Fruit fly (Drosophila melanogaster) whole organism, embryonic: ENCODE results near the gene CG4456.

Experiments used
- Aef1 ChIP-seq: fragments of 200-800 bp; sonication (Bioruptor generic); IDR thresholded peaks from 3 replicates; pipeline ENCODE4 v1.3.6; 2022; ENCODE audit warnings: missing biosample characterization, missing genetic modification characterization
- Atf3 ChIP-seq: fragments of 200-800 bp; sonication (Bioruptor generic); optimal IDR thresholded peaks from 3 replicates; lab custom pipeline; 2016; ENCODE audit warnings: missing biosample characterization, missing genetic modification characterization
- Awh ChIP-seq: fragments of 200-800 bp; sonication (Bioruptor generic); IDR thresholded peaks from 2 replicates; pipeline ENCODE4, ENCODE4 v1.3.6; 2022; ENCODE audit warnings: missing biosample characterization, missing genetic modification characterization
- CG14710 ChIP-seq: fragments of 200-800 bp; sonication (Bioruptor generic); optimal IDR thresholded peaks from 3 replicates; lab custom pipeline; 2019; ENCODE audit warnings: missing biosample characterization, mild to moderate bottlenecking, missing genetic modification characterization, moderate library complexity
- CG14965 ChIP-seq: fragments of 200-800 bp; sonication (Bioruptor generic); optimal IDR thresholded peaks from 2 replicates; lab custom pipeline; 2016; ENCODE audit warnings: missing biosample characterization, missing genetic modification characterization, borderline replicate concordance
- CG1647 ChIP-seq: fragments of 200-800 bp; sonication (Bioruptor generic); optimal IDR thresholded peaks from 3 replicates; lab custom pipeline; 2016; ENCODE audit warnings: missing biosample characterization, missing genetic modification characterization
- CG17186 ChIP-seq: fragments of 200-800 bp; sonication (Bioruptor generic); optimal IDR thresholded peaks from 3 replicates; lab custom pipeline; 2017; ENCODE audit warnings: missing biosample characterization, missing genetic modification reagents, missing genetic modification characterization
- CG17829 ChIP-seq: fragments of 200-800 bp; optimal IDR thresholded peaks from 2 replicates; lab custom pipeline; 2019; ENCODE audit warnings: missing biosample characterization, mild to moderate bottlenecking, missing genetic modification characterization, moderate library complexity
- CG17912 ChIP-seq: fragments of 200-800 bp; sonication (Bioruptor generic); optimal IDR thresholded peaks from 2 replicates; lab custom pipeline; 2018; ENCODE audit warnings: missing biosample characterization, mild to moderate bottlenecking, missing genetic modification characterization
- CG1832 ChIP-seq: fragments of 200-800 bp; sonication (Bioruptor generic); optimal IDR thresholded peaks from 2 replicates; lab custom pipeline; 2017; ENCODE audit warnings: missing biosample characterization, mild to moderate bottlenecking, missing genetic modification characterization, inconsistent platforms
- CG2889 ChIP-seq: fragments of 200-800 bp; sonication (Bioruptor generic); IDR thresholded peaks from 3 replicates; pipeline ENCODE4 v1.3.6; 2022; ENCODE audit warnings: missing biosample characterization, missing genetic modification characterization
- CG30020 ChIP-seq: fragments of 200-800 bp; optimal IDR thresholded peaks from 2 replicates; lab custom pipeline; 2019; ENCODE audit warnings: missing biosample characterization, mild to moderate bottlenecking, missing genetic modification characterization, moderate library complexity
- CG34224 ChIP-seq: fragments of 200-800 bp; sonication (Bioruptor generic); IDR thresholded peaks from 3 replicates; pipeline ENCODE4 v1.3.6; 2022; ENCODE audit warnings: missing biosample characterization, missing genetic modification characterization; ENCODE audit not compliant: partially characterized antibody
- CG7271 ChIP-seq: fragments of 200-800 bp; sonication (Bioruptor generic); optimal IDR thresholded peaks from 2 replicates; lab custom pipeline; 2018; ENCODE audit warnings: missing biosample characterization, mild to moderate bottlenecking, missing genetic modification characterization, moderate library complexity
- CG8089 ChIP-seq: fragments of 200-800 bp; sonication (Bioruptor generic); optimal IDR thresholded peaks from 3 replicates; lab custom pipeline; 2016; ENCODE audit warnings: missing biosample characterization, missing genetic modification characterization
- CG8359 ChIP-seq: fragments of 200-800 bp; sonication (Bioruptor generic); optimal IDR thresholded peaks from 2 replicates; lab custom pipeline; 2017; ENCODE audit warnings: missing biosample characterization, mild to moderate bottlenecking, missing genetic modification characterization, borderline replicate concordance
- CG9609 ChIP-seq: fragments of 200-800 bp; sonication (Bioruptor generic); optimal IDR thresholded peaks from 3 replicates; lab custom pipeline; 2016; ENCODE audit warnings: missing biosample characterization, missing genetic modification characterization
- CG9727 ChIP-seq: fragments of 200-800 bp; sonication (Bioruptor generic); optimal IDR thresholded peaks from 3 replicates; lab custom pipeline; 2017; ENCODE audit warnings: missing biosample characterization, mild to moderate bottlenecking, missing genetic modification characterization
- Dad ChIP-seq: fragments of 200-800 bp; sonication (Bioruptor generic); optimal IDR thresholded peaks from 3 replicates; lab custom pipeline; 2016; ENCODE audit warnings: missing biosample characterization, missing genetic modification characterization
- Dbx ChIP-seq: fragments of 200-800 bp; sonication (Bioruptor generic); IDR thresholded peaks from 3 replicates; pipeline ENCODE4 v1.3.6; 2022; ENCODE audit warnings: missing biosample characterization, missing genetic modification characterization
- Dek ChIP-seq: fragments of 200-800 bp; sonication (Bioruptor generic); optimal IDR thresholded peaks from 3 replicates; lab custom pipeline; 2019; ENCODE audit warnings: missing biosample characterization, mild to moderate bottlenecking, missing genetic modification characterization, moderate library complexity
- ERR ChIP-seq: fragments of 200-800 bp; sonication (Bioruptor generic); optimal IDR thresholded peaks from 2 replicates; lab custom pipeline; 2016; ENCODE audit warnings: missing biosample characterization, missing genetic modification characterization
- MESR4 ChIP-seq: fragments of 200-800 bp; sonication (Bioruptor generic); optimal IDR thresholded peaks from 2 replicates; lab custom pipeline; 2018; ENCODE audit warnings: missing biosample characterization, mild to moderate bottlenecking, missing genetic modification characterization, moderate library complexity
- Neu2 ChIP-seq: fragments of 200-800 bp; sonication (Bioruptor generic); optimal IDR thresholded peaks from 3 replicates; lab custom pipeline; 2016; ENCODE audit warnings: missing biosample characterization, missing genetic modification characterization, borderline replicate concordance
- Oli ChIP-seq: fragments of 200-800 bp; sonication (Bioruptor generic); optimal IDR thresholded peaks from 2 replicates; lab custom pipeline; 2018; ENCODE audit warnings: missing biosample characterization, mild to moderate bottlenecking, missing genetic modification characterization, moderate library complexity
- Spps ChIP-seq: fragments of 200-800 bp; sonication (Bioruptor generic); optimal IDR thresholded peaks from 2 replicates; lab custom pipeline; 2018; ENCODE audit warnings: missing biosample characterization, mild to moderate bottlenecking, missing genetic modification characterization
- Taf1 ChIP-seq: fragments of 200-800 bp; sonication (Bioruptor generic); IDR thresholded peaks from 2 replicates; pipeline ENCODE4 v1.3.6; 2022; ENCODE audit warnings: missing biosample characterization, missing genetic modification characterization
- Tbp ChIP-seq: fragments of >200 bp; optimal IDR thresholded peaks from 2 replicates; lab custom pipeline; 2018; ENCODE audit warnings: missing biosample characterization, missing genetic modification characterization
- Trl ChIP-seq, 3 experiments: fragments of >200 bp in 2 of 3; fragments of 200-800 bp in 1 of 3; sonication (Bioruptor generic) in 1 of 3; optimal IDR thresholded peaks; 2 replicates in 1 of 3; 3 replicates in 2 of 3; lab custom pipeline; 2016 to 2017; ENCODE audit warnings: missing biosample characterization in 1 of 3, missing genetic modification characterization in 1 of 3
- bab2 ChIP-seq: fragments of 200-800 bp; sonication (Bioruptor generic); optimal IDR thresholded peaks from 2 replicates; lab custom pipeline; 2016; ENCODE audit warnings: missing biosample characterization, missing genetic modification characterization
- crp ChIP-seq, 2 experiments: fragments of 200-800 bp; sonication (Bioruptor generic); optimal IDR thresholded peaks; 2 replicates in 1 of 2; 3 replicates in 1 of 2; lab custom pipeline; 2017; ENCODE audit warnings: missing biosample characterization in 2 of 2, missing genetic modification characterization in 2 of 2, mild to moderate bottlenecking in 1 of 2, moderate library complexity in 1 of 2
- ewg ChIP-seq: fragments of 200-800 bp; sonication (Bioruptor generic); optimal IDR thresholded peaks from 3 replicates; lab custom pipeline; 2017; ENCODE audit warnings: mild to moderate bottlenecking, missing biosample characterization, missing genetic modification reagents, missing genetic modification characterization
- gce ChIP-seq: fragments of 200-800 bp; sonication (Bioruptor generic); IDR thresholded peaks from 3 replicates; pipeline ENCODE4 v1.3.6; 2022; ENCODE audit warnings: missing biosample characterization, missing genetic modification characterization
- gcm2 ChIP-seq: fragments of 200-800 bp; sonication (Bioruptor generic); optimal IDR thresholded peaks from 2 replicates; lab custom pipeline; 2016; ENCODE audit warnings: missing biosample characterization, missing genetic modification characterization
- gt ChIP-seq: fragments of 200-800 bp; sonication (Bioruptor generic); IDR thresholded peaks from 2 replicates; pipeline ENCODE4 v1.3.6; 2022; ENCODE audit warnings: missing biosample characterization, missing genetic modification characterization
- her ChIP-seq: fragments of 200-800 bp; sonication (Bioruptor generic); optimal IDR thresholded peaks from 2 replicates; lab custom pipeline; 2016; ENCODE audit warnings: missing biosample characterization, missing genetic modification characterization
- knrl ChIP-seq: fragments of 200-800 bp; sonication (Bioruptor generic); IDR thresholded peaks from 3 replicates; pipeline ENCODE4 v1.3.6; 2022; ENCODE audit warnings: missing biosample characterization, missing genetic modification characterization; ENCODE audit not compliant: partially characterized antibody
- lilli ChIP-seq: fragments of 200-800 bp; sonication (Bioruptor generic); optimal IDR thresholded peaks from 3 replicates; lab custom pipeline; 2016; ENCODE audit warnings: missing biosample characterization, missing genetic modification characterization
- mirr ChIP-seq: fragments of 200-800 bp; sonication (Bioruptor generic); optimal IDR thresholded peaks from 3 replicates; lab custom pipeline; 2018; ENCODE audit warnings: missing biosample characterization, mild to moderate bottlenecking, missing genetic modification characterization
- nau ChIP-seq: fragments of 200-800 bp; sonication (Bioruptor generic); optimal IDR thresholded peaks from 3 replicates; lab custom pipeline; 2017; ENCODE audit warnings: missing biosample characterization, mild to moderate bottlenecking, missing genetic modification characterization, missing genetic modification reagents
- nerfin-2 ChIP-seq: fragments of 200-800 bp; sonication (Bioruptor generic); IDR thresholded peaks from 2 replicates; pipeline ENCODE4 v1.3.6; 2022; ENCODE audit warnings: missing biosample characterization, missing genetic modification characterization; ENCODE audit not compliant: partially characterized antibody
- p53 ChIP-seq: fragments of 200-800 bp; sonication (Bioruptor generic); optimal IDR thresholded peaks from 2 replicates; lab custom pipeline; 2016; ENCODE audit warnings: missing biosample characterization, missing genetic modification characterization
- schlank ChIP-seq: fragments of 200-800 bp; sonication (Bioruptor generic); optimal IDR thresholded peaks from 2 replicates; lab custom pipeline; 2018; ENCODE audit warnings: missing biosample characterization, mild to moderate bottlenecking, missing genetic modification characterization
- slou ChIP-seq: fragments of 200-800 bp; sonication (Bioruptor generic); optimal IDR thresholded peaks from 3 replicates; lab custom pipeline; 2016; ENCODE audit warnings: missing biosample characterization, missing genetic modification characterization
- ssp ChIP-seq: fragments of 200-800 bp; sonication (Bioruptor generic); IDR thresholded peaks from 2 replicates; pipeline ENCODE4 v1.3.6; 2022; ENCODE audit warnings: missing biosample characterization, missing genetic modification characterization
- twi ChIP-seq: fragments of 200-800 bp; optimal IDR thresholded peaks from 2 replicates; lab custom pipeline; 2019; ENCODE audit warnings: missing biosample characterization, mild to moderate bottlenecking, missing genetic modification characterization, moderate library complexity
- usp ChIP-seq: fragments of >200 bp; optimal IDR thresholded peaks from 2 replicates; lab custom pipeline; 2017; ENCODE audit warnings: missing biosample characterization, missing genetic modification characterization
- wek ChIP-seq: fragments of 200-800 bp; sonication (Bioruptor generic); optimal IDR thresholded peaks from 3 replicates; lab custom pipeline; 2018; ENCODE audit warnings: missing biosample characterization, mild to moderate bottlenecking, missing genetic modification characterization, moderate library complexity
- zf30C ChIP-seq: fragments of 200-800 bp; sonication (Bioruptor generic); optimal IDR thresholded peaks from 3 replicates; lab custom pipeline; 2018; ENCODE audit warnings: missing biosample characterization, mild to moderate bottlenecking, missing genetic modification characterization

The CG4456 gene

dm6 chr3L:9410754-9411423, 38.4 kb downstream of the CG4456 start, which contains the start of the genes CG4022 and Cpsf5 (continued):
- peak; percentile 93 for TF ChIP-seq Dbx
- TF ChIP-seq CG7271 (tag; lab: Kevin White, UChicago): peak; percentile 67
- no peak for TF ChIP-seq CG1832 (GFP tag; lab: Kevin White, UChicago)
- peak; percentile 61 for TF ChIP-seq knrl (GFP tag; lab: Robert Waterston, UW)
- peak; percentile 50 for TF ChIP-seq MESR4
- peak; percentile 48 for TF ChIP-seq mirr (GFP tag; lab: Kevin White, UChicago)
- peak; percentile 63 for TF ChIP-seq schlank (tag; lab: Kevin White, UChicago)
- TF ChIP-seq usp (GFP tag; lab: Kevin White, UChicago): no peak
- TF ChIP-seq ewg (GFP tag; lab: Kevin White, UChicago): peak; percentile 79
- TF ChIP-seq CG17829 (tag; lab: Kevin White, UChicago): peak; percentile 91
- peak; percentile 36 for TF ChIP-seq Atf3 (GFP tag; lab: Kevin White, UChicago)
- peak; percentile 77 for TF ChIP-seq CG2889 (GFP tag; lab: Robert Waterston, UW)
- peak; percentile 53 for TF ChIP-seq CG1647 (GFP tag; lab: Kevin White, UChicago)
- TF ChIP-seq CG8359 (GFP tag; lab: Kevin White, UChicago): no peak
- peak; percentile 20 for TF ChIP-seq CG8089 (GFP tag; lab: Kevin White, UChicago)
- peak; percentile 72 for TF ChIP-seq bab2
- TF ChIP-seq CG14965 (GFP tag; lab: Kevin White, UChicago): no peak
- peak; percentile 83 for TF ChIP-seq twi (tag; lab: Kevin White, UChicago)
- no peak for TF ChIP-seq her (GFP tag; lab: Kevin White, UChicago)
- TF ChIP-seq ERR (GFP tag; lab: Kevin White, UChicago): no peak
- TF ChIP-seq Taf1 (GFP tag; lab: Robert Waterston, UW): peak; percentile 68
- peak; percentile 50 for TF ChIP-seq CG9609
- TF ChIP-seq ssp (GFP tag; lab: Robert Waterston, UW): peak; percentile 70
- TF ChIP-seq gcm2 (GFP tag; lab: Kevin White, UChicago): peak; percentile 53
- TF ChIP-seq nerfin-2: no peak
- peak; percentile 40; the same call in 1 of the 2 replicates for TF ChIP-seq gt (GFP tag; lab: Robert Waterston, UW)
- TF ChIP-seq Dek (tag; lab: Kevin White, UChicago): peak; percentile 83
- peak; percentile 62; the same call in 1 of the 2 replicates for TF ChIP-seq Awh (GFP tag; lab: Robert Waterston, UW)
- TF ChIP-seq CG14710 (tag; lab: Kevin White, UChicago): peak; percentile 90
- TF ChIP-seq Spps: peak; percentile 67
- TF ChIP-seq CG30020: peak; percentile 78
- no peak for TF ChIP-seq Tbp (GFP tag; lab: Kevin White, UChicago)
- TF ChIP-seq Oli (tag; lab: Kevin White, UChicago): peak; percentile 69
- peak; percentile 36 for TF ChIP-seq nau (GFP tag; lab: Kevin White, UChicago)
- no peak for TF ChIP-seq p53
- no peak for TF ChIP-seq Neu2 (GFP tag; lab: Kevin White, UChicago)
- TF ChIP-seq wek: no peak
- TF ChIP-seq CG34224 (GFP tag; lab: Robert Waterston, UW): no peak
- TF ChIP-seq Dad (GFP tag; lab: Kevin White, UChicago): peak; percentile 34
- TF ChIP-seq crp (GFP tag; optimal IDR thresholded peaks at IDR 0.05; lab: Kevin White, UChicago): peak in 1 of 2 experiments; percentile 53
- TF ChIP-seq CG17186: peak; percentile 90
- peak; percentile 56 for TF ChIP-seq CG17912 (GFP tag; lab: Kevin White, UChicago)
- TF ChIP-seq gce (GFP tag; lab: Robert Waterston, UW): peak; percentile 80; the same call in 1 of the 3 replicates
- peak; percentile 84 for TF ChIP-seq CG9727
- TF ChIP-seq slou (GFP tag; lab: Kevin White, UChicago): peak; percentile 51
- no peak for TF ChIP-seq Trl (optimal IDR thresholded peaks at IDR 0.05; lab: Kevin White, UChicago)
- TF ChIP-seq Trl (GFP tag; optimal IDR thresholded peaks at IDR 0.05; lab: Kevin White, UChicago): peak; percentile 57
- TF ChIP-seq lilli (GFP tag; lab: Kevin White, UChicago): peak; percentile 90
- TF ChIP-seq Aef1 (GFP tag; lab: Robert Waterston, UW): peak; percentile 76
- no peak for TF ChIP-seq zf30C (GFP tag; lab: Kevin White, UChicago)
